Fruit fly (Drosophila melanogaster) whole organism, embryonic: ENCODE measurements around the gene Cln7.

ENCODE experiments used
- CG14710 ChIP-seq: fragments of 200-800 bp; sonication (Bioruptor generic); optimal IDR thresholded peaks from 3 replicates; lab custom pipeline; 2019; ENCODE audit warnings: missing biosample characterization, mild to moderate bottlenecking, missing genetic modification characterization, moderate library complexity
- CG4854 ChIP-seq: fragments of 200-800 bp; sonication (Bioruptor generic); optimal IDR thresholded peaks from 2 replicates; lab custom pipeline; 2016; ENCODE audit warnings: missing biosample characterization, missing genetic modification characterization, inconsistent platforms
- CHES-1-like ChIP-seq: fragments of 200-800 bp; sonication (Bioruptor generic); optimal IDR thresholded peaks from 2 replicates; lab custom pipeline; 2016; ENCODE audit warnings: missing biosample characterization, missing genetic modification characterization
- psq ChIP-seq: fragments of 200-800 bp; sonication (Bioruptor generic); optimal IDR thresholded peaks from 2 replicates; lab custom pipeline; 2017; ENCODE audit warnings: missing biosample characterization, missing genetic modification characterization

- no peak for TF ChIP-seq CHES-1-like
- no peak for TF ChIP-seq CG4854 (GFP tag; lab: Kevin White, UChicago)
- TF ChIP-seq psq (GFP tag; lab: Kevin White, UChicago) = no peak
- no peak for TF ChIP-seq CG14710
Observed at dm6 chr3L:7371290-7371689, 26.3 kb upstream of the Cln7 start.
